Worm (Caenorhabditis elegans) whole organism, mixed stage, embryonic: ENCODE data around the gene snf-3.
A peak's percentile ranks its signal among the peaks of the same experiment; 100 is the strongest.

Experiments used
- bed-3 ChIP-seq: fragments of 200-800 bp; sonication (Bioruptor generic); optimal IDR thresholded peaks from 3 replicates; lab custom pipeline; 2018; ENCODE audit warnings: mild to moderate bottlenecking, missing genetic modification characterization, moderate library complexity, missing compliant biosample characterization
- blmp-1 ChIP-seq: fragments of 150-350 bp; optimal IDR thresholded peaks from 2 replicates; lab custom pipeline; 2014; ENCODE audit warnings: missing biosample characterization, missing genetic modification characterization
- ceh-39 ChIP-seq: fragments of 150-350 bp; optimal IDR thresholded peaks from 2 replicates; lab custom pipeline; 2014; ENCODE audit warnings: missing biosample characterization, missing genetic modification characterization
- ceh-43 ChIP-seq: fragments of 200-800 bp; sonication (Bioruptor generic); optimal IDR thresholded peaks from 2 replicates; lab custom pipeline; 2018; ENCODE audit warnings: mild to moderate bottlenecking, missing genetic modification characterization, moderate library complexity, missing compliant biosample characterization
- ces-1 ChIP-seq: fragments of 150-350 bp; optimal IDR thresholded peaks from 2 replicates; lab custom pipeline; 2014; ENCODE audit warnings: missing biosample characterization, missing genetic modification reagents, missing genetic modification characterization
- cnd-1 ChIP-seq: fragments of 200-800 bp; sonication (Bioruptor generic); optimal IDR thresholded peaks from 2 replicates; lab custom pipeline; 2018; ENCODE audit warnings: mild to moderate bottlenecking, missing genetic modification characterization, missing compliant biosample characterization
- elt-1 ChIP-seq: sonication (generic microtip); optimal IDR thresholded peaks from 2 replicates; lab custom pipeline; 2017; ENCODE audit warnings: missing genetic modification characterization, mild to moderate bottlenecking, missing compliant biosample characterization, antibody characterized with exemption, moderate library complexity, borderline replicate concordance; ENCODE audit not compliant: insufficient read depth
- flh-1 ChIP-seq: fragments of 200-800 bp; sonication (Bioruptor generic); optimal IDR thresholded peaks from 2 replicates; lab custom pipeline; 2018; ENCODE audit warnings: mild to moderate bottlenecking, missing genetic modification characterization, moderate library complexity, missing compliant biosample characterization
- ham-2 ChIP-seq: fragments of 200-800 bp; sonication (Bioruptor generic); optimal IDR thresholded peaks from 2 replicates; lab custom pipeline; 2018; ENCODE audit warnings: mild to moderate bottlenecking, missing genetic modification characterization, missing compliant biosample characterization
- hlh-1 ChIP-seq: fragments of 150-350 bp; optimal IDR thresholded peaks from 2 replicates; lab custom pipeline; 2014; ENCODE audit warnings: missing biosample characterization, missing genetic modification reagents, missing genetic modification characterization
- lin-13 ChIP-seq: fragments of 150-350 bp; optimal IDR thresholded peaks from 2 replicates; lab custom pipeline; 2014; ENCODE audit warnings: missing biosample characterization, missing genetic modification characterization
- lin-32 ChIP-seq: fragments of 200-800 bp; sonication (Bioruptor generic); optimal IDR thresholded peaks from 2 replicates; lab custom pipeline; 2018; ENCODE audit warnings: mild to moderate bottlenecking, missing genetic modification characterization, missing compliant biosample characterization
- lsy-2 ChIP-seq: fragments of 150-350 bp; optimal IDR thresholded peaks from 2 replicates; lab custom pipeline; 2014; ENCODE audit warnings: missing biosample characterization, missing genetic modification characterization
- mab-5 ChIP-seq: fragments of 150-350 bp; optimal IDR thresholded peaks from 2 replicates; lab custom pipeline; 2014; ENCODE audit warnings: missing biosample characterization, missing genetic modification characterization
- mep-1 ChIP-seq: fragments of 150-350 bp; optimal IDR thresholded peaks from 2 replicates; lab custom pipeline; 2017; ENCODE audit warnings: missing biosample characterization, missing genetic modification reagents, missing genetic modification characterization, inconsistent platforms
- mls-2 ChIP-seq: sonication (generic microtip); optimal IDR thresholded peaks from 2 replicates; lab custom pipeline; 2016; ENCODE audit warnings: mild to moderate bottlenecking, missing genetic modification characterization, moderate library complexity, missing compliant biosample characterization
- nhr-12 ChIP-seq: fragments of 150-350 bp; optimal IDR thresholded peaks from 2 replicates; lab custom pipeline; 2014; ENCODE audit warnings: missing biosample characterization, missing genetic modification characterization
- nhr-2 ChIP-seq: fragments of 150-350 bp; optimal IDR thresholded peaks from 2 replicates; lab custom pipeline; 2014; ENCODE audit warnings: missing biosample characterization, missing genetic modification characterization
- nhr-237 ChIP-seq: fragments of 150-350 bp; optimal IDR thresholded peaks from 2 replicates; lab custom pipeline; 2014; ENCODE audit warnings: missing biosample characterization, missing genetic modification characterization
- nhr-28 ChIP-seq: fragments of 150-350 bp; optimal IDR thresholded peaks from 2 replicates; lab custom pipeline; 2014; ENCODE audit warnings: missing biosample characterization, missing genetic modification characterization
- nhr-76 ChIP-seq: sonication (generic microtip); optimal IDR thresholded peaks from 2 replicates; lab custom pipeline; 2017; ENCODE audit warnings: missing biosample characterization, missing genetic modification characterization
- pha-4 ChIP-seq: fragments of 150-350 bp; optimal IDR thresholded peaks from 2 replicates; lab custom pipeline; 2018; ENCODE audit warnings: missing biosample characterization, missing genetic modification reagents, missing genetic modification characterization
- sem-2 ChIP-seq: fragments of 200-800 bp; sonication (Bioruptor generic); optimal IDR thresholded peaks from 2 replicates; lab custom pipeline; 2018; ENCODE audit warnings: mild to moderate bottlenecking, missing genetic modification characterization, missing compliant biosample characterization
- sptf-1 ChIP-seq: sonication (generic microtip); optimal IDR thresholded peaks from 2 replicates; lab custom pipeline; 2017; ENCODE audit warnings: mild to moderate bottlenecking, missing genetic modification characterization, moderate library complexity, missing compliant biosample characterization
- tbx-8 ChIP-seq: fragments of 200-800 bp; sonication (Bioruptor generic); optimal IDR thresholded peaks from 2 replicates; lab custom pipeline; 2018; ENCODE audit warnings: mild to moderate bottlenecking, missing genetic modification characterization, moderate library complexity, missing compliant biosample characterization
- unc-120 ChIP-seq: sonication (generic microtip); optimal IDR thresholded peaks from 2 replicates; lab custom pipeline; 2017; ENCODE audit warnings: missing genetic modification characterization, missing compliant biosample characterization; ENCODE audit not compliant: poor library complexity, severe bottlenecking
- unc-39 ChIP-seq: fragments of 150-350 bp; optimal IDR thresholded peaks from 2 replicates; lab custom pipeline; 2014; ENCODE audit warnings: missing biosample characterization, missing genetic modification characterization
- unc-62 ChIP-seq: fragments of 150-350 bp; optimal IDR thresholded peaks from 2 replicates; lab custom pipeline; 2014; ENCODE audit warnings: missing biosample characterization, missing genetic modification reagents, missing genetic modification characterization
- zip-8 ChIP-seq: fragments of 150-350 bp; optimal IDR thresholded peaks from 2 replicates; lab custom pipeline; 2014; ENCODE audit warnings: missing biosample characterization, missing genetic modification characterization
- ztf-11 ChIP-seq: fragments of 150-350 bp; optimal IDR thresholded peaks from 2 replicates; lab custom pipeline; 2014; ENCODE audit warnings: missing biosample characterization, missing genetic modification characterization

Gene snf-3

DNA sequence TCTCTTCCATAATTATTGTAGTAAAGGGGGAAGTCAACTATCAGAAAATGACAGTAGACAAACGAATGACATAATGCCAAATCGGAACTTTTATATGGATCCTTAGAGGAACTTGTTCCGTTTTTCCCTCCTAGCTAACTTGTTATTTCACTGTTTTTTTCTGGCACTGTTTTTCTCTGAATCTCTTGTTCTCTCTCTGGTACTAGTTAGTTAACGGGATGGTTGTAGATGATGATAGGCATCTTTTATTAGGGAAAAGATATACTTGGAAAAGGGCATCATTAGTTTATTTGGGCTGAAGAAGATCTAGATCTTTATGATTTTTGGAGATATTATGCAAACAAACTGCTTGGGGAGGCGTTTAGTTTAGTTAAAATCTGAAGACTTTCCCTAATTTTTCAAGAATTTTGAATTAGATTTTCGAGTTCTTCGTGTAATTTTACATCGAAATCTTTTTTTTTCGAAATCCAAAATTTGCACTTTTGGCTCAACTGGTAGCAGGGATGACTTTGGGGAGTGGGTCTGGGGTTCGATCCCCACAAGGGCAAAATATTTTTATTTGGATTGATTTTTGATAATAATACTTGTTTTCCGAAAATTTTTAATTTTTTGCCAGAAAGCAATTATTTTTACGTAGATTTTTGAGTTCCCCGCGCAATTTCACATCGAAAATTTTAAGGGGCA, 15.2 kb downstream of the snf-3 start, which contains the start of gene col-40:
Gene col-40, minus strand, starts transcription at position 51 of the 684 bp plus-strand sequence.
- TF ChIP-seq elt-1 (tag; lab: Kevin White, UChicago) (peak; percentile 82), nhr-28 (tag; lab: Kevin White, UChicago) (no peak)
- TF ChIP-seq, all 35 proteins: peak for 1

- TF ChIP-seq mab-5 (tag; lab: Kevin White, UChicago), result no peak
- no peak for TF ChIP-seq nhr-12 (tag; lab: Kevin White, UChicago)
- TF ChIP-seq nhr-76, result no peak
- TF ChIP-seq sem-2, result no peak
- TF ChIP-seq elt-1 (tag; lab: Kevin White, UChicago), result no peak
- no peak for TF ChIP-seq unc-62 (GFP tag; lab: Kevin White, UChicago)
- no peak for TF ChIP-seq flh-1
- no peak for TF ChIP-seq pha-4 (tag; lab: Kevin White, UChicago)
- TF ChIP-seq lin-32 (GFP tag; lab: Kevin White, UChicago), result no peak
- TF ChIP-seq nhr-237 (tag; lab: Kevin White, UChicago), result no peak
These were observed 19.1 kb downstream of the snf-3 start, which contains the start of gene lips-11 for ce11 chrII:1110901-1111300. lips-11 (minus strand) TSS chrII:1111001.

DNA sequence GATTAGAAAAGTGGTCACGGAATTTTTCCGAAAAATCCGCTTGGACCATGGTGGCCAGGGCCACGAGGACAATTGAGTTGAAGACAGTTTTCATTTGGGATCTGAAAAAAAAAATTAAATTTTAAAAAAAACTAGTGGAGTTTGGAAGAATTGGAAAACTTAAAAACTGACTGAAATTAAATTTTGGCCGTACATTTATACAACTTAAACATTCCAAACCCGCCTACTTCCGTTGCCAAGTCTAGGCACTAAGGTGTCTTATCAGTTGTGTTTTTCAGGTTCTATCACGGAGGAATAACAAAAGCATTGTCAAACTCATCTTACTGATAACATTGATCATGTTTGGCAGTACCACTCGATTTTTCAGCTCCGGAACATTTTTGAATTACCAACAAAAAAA, 22.3 kb downstream of the snf-3 start, which contains the start of gene lips-12:
Gene lips-12, minus strand, starts transcription at position 101 of the 400 bp plus-strand sequence.
- TF ChIP-seq blmp-1 (tag; lab: Kevin White, UChicago) (no peak), tbx-8 (GFP tag; lab: Kevin White, UChicago) (no peak), hlh-1 (tag; lab: Kevin White, UChicago) (no peak), unc-39 (tag; lab: Kevin White, UChicago) (no peak), mls-2 (tag; lab: Kevin White, UChicago) (no peak), nhr-237 (tag; lab: Kevin White, UChicago) (no peak), unc-120 (tag; lab: Kevin White, UChicago) (no peak), mep-1 (tag; lab: Kevin White, UChicago) (no peak), zip-8 (tag; lab: Kevin White, UChicago) (no peak), ceh-43 (GFP tag; lab: Kevin White, UChicago) (no peak), flh-1 (no peak), ceh-39 (no peak), lin-13 (no peak), nhr-12 (tag; lab: Kevin White, UChicago) (no peak), ztf-11 (tag; lab: Kevin White, UChicago) (no peak)

DNA sequence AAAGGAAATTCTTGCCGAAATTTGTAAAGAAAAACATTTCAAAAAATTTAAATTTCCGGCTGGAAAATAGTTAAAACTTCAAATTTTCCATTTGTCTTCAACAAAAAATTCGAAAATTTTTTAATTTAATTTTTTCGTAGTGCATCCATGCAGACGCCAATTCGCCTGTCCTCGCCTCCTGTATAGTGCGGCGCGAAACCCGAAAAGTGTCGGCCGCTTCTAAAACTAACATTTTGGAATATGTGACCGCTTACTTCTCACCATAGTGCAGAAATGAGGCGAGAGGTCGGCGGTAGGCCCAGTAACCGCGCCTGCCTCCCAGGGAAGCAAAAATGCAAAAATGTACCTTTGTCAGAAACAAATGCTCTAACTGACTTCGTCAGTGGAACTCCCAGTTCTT, 24.7 kb downstream of the snf-3 start:
- TF ChIP-seq unc-62 (GFP tag; lab: Kevin White, UChicago), result no peak
- TF ChIP-seq flh-1, result no peak
- no peak for TF ChIP-seq ham-2 (GFP tag; lab: Kevin White, UChicago)
- TF ChIP-seq zip-8 (tag; lab: Kevin White, UChicago), result no peak
- TF ChIP-seq cnd-1 (tag; lab: Kevin White, UChicago), result no peak
- no peak for TF ChIP-seq nhr-2 (tag; lab: Kevin White, UChicago)
- TF ChIP-seq mab-5 (tag; lab: Kevin White, UChicago), result no peak
- TF ChIP-seq sem-2, result no peak
- TF ChIP-seq bed-3 (GFP tag; lab: Kevin White, UChicago), result no peak
- no peak for TF ChIP-seq hlh-1 (tag; lab: Kevin White, UChicago)
- no peak for TF ChIP-seq ceh-39
- TF ChIP-seq sptf-1 (tag; lab: Kevin White, UChicago), result no peak
- no peak for TF ChIP-seq ceh-43 (GFP tag; lab: Kevin White, UChicago)
- no peak for TF ChIP-seq nhr-28 (tag; lab: Kevin White, UChicago)
- TF ChIP-seq ces-1, result no peak
- no peak for TF ChIP-seq ztf-11 (tag; lab: Kevin White, UChicago)
- TF ChIP-seq, all 35 proteins: peak for 0

ce11 chrII:1117992-1118729, 26.4 kb downstream of the snf-3 start, which contains the start of gene lips-13:
lips-13 (minus strand) TSS chrII:1118042.
- TF ChIP-seq tbx-8 (GFP tag; lab: Kevin White, UChicago), result no peak
- TF ChIP-seq lsy-2 (tag; lab: Kevin White, UChicago), result no peak
- no peak for TF ChIP-seq nhr-76
